Fruit fly (Drosophila melanogaster) whole organism, embryonic: ENCODE measurements around the gene bark.

Source experiments
- CG12942 ChIP-seq: fragments of 200-800 bp; sonication (Bioruptor generic); optimal IDR thresholded peaks from 3 replicates; lab custom pipeline; 2016; ENCODE audit warnings: missing biosample characterization, missing genetic modification characterization
- CG2875 ChIP-seq: fragments of 200-800 bp; sonication (Bioruptor generic); optimal IDR thresholded peaks from 2 replicates; lab custom pipeline; 2017; ENCODE audit warnings: missing biosample characterization, mild to moderate bottlenecking, missing genetic modification characterization, missing genetic modification reagents
- CG30431 ChIP-seq: fragments of 200-800 bp; sonication (Bioruptor generic); optimal IDR thresholded peaks from 2 replicates; lab custom pipeline; 2017; ENCODE audit warnings: missing biosample characterization, missing genetic modification characterization
- CG3407 ChIP-seq: fragments of 200-800 bp; sonication (Bioruptor generic); optimal IDR thresholded peaks from 2 replicates; lab custom pipeline; 2018; ENCODE audit warnings: missing biosample characterization, mild to moderate bottlenecking, missing genetic modification characterization
- CG8290 ChIP-seq, 3 experiments: fragments of 200-800 bp; sonication (Bioruptor generic); optimal IDR thresholded peaks; 2 replicates each; lab custom pipeline; 2016 to 2019; ENCODE audit warnings: missing biosample characterization in 3 of 3, missing genetic modification characterization in 3 of 3, mild to moderate bottlenecking in 2 of 3, moderate library complexity in 1 of 3
- D ChIP-seq, 2 experiments: fragments of 200-800 bp in 1 of 2; fragments of >200 bp in 1 of 2; sonication (Bioruptor generic) in 1 of 2; optimal IDR thresholded peaks; 2 replicates in 1 of 2; 3 replicates in 1 of 2; lab custom pipeline; 2017; ENCODE audit warnings: mild to moderate bottlenecking in 1 of 2, missing biosample characterization in 1 of 2, missing genetic modification characterization in 1 of 2, missing genetic modification reagents in 1 of 2
- Hr51 ChIP-seq, 2 experiments: fragments of 200-800 bp; sonication (Bioruptor generic); optimal IDR thresholded peaks; 2 replicates in 1 of 2; 3 replicates in 1 of 2; lab custom pipeline; 2016 to 2018; ENCODE audit warnings: missing biosample characterization in 2 of 2, missing genetic modification characterization in 2 of 2, mild to moderate bottlenecking in 1 of 2, moderate library complexity in 1 of 2
- Side ChIP-seq: fragments of 200-800 bp; sonication (Bioruptor generic); optimal IDR thresholded peaks from 2 replicates; lab custom pipeline; 2016; ENCODE audit warnings: missing biosample characterization, missing genetic modification characterization
- Sox100B ChIP-seq: fragments of 200-800 bp; sonication (Bioruptor generic); optimal IDR thresholded peaks from 3 replicates; lab custom pipeline; 2018; ENCODE audit warnings: missing biosample characterization, mild to moderate bottlenecking, missing genetic modification characterization
- corto ChIP-seq: fragments of 200-800 bp; sonication (Bioruptor generic); optimal IDR thresholded peaks from 2 replicates; lab custom pipeline; 2016; ENCODE audit warnings: missing biosample characterization, mild to moderate bottlenecking, missing genetic modification characterization, moderate library complexity
- grau ChIP-seq: fragments of 200-800 bp; optimal IDR thresholded peaks from 3 replicates; lab custom pipeline; 2019; ENCODE audit warnings: missing biosample characterization, mild to moderate bottlenecking, missing genetic modification characterization, moderate library complexity
- ken ChIP-seq: fragments of 200-800 bp; sonication (Bioruptor generic); IDR thresholded peaks from 3 replicates; pipeline ENCODE4 v1.3.6; 2022; ENCODE audit warnings: missing biosample characterization, missing genetic modification characterization
- lov ChIP-seq, 2 experiments: fragments of 200-800 bp in 1 of 2; fragments of >200 bp in 1 of 2; sonication (Bioruptor generic) in 1 of 2; IDR thresholded peaks in 1 of 2; optimal IDR thresholded peaks in 1 of 2; 2 replicates in 1 of 2; 3 replicates in 1 of 2; pipeline versions ENCODE4 v1.3.6 to Lab custom; 2017 to 2022; ENCODE audit warnings: missing biosample characterization in 1 of 2, missing genetic modification characterization in 1 of 2
- p53 ChIP-seq: fragments of 200-800 bp; sonication (Bioruptor generic); optimal IDR thresholded peaks from 2 replicates; lab custom pipeline; 2016; ENCODE audit warnings: missing biosample characterization, missing genetic modification characterization
- tin ChIP-seq: fragments of 200-800 bp; sonication (Bioruptor generic); optimal IDR thresholded peaks from 3 replicates; lab custom pipeline; 2016; ENCODE audit warnings: missing biosample characterization, missing genetic modification characterization

The bark gene

dm6 chr2L:3852120-3852519 lies 65.2 kb downstream of the bark start (continued):
- TF ChIP-seq lov (optimal IDR thresholded peaks at IDR 0.05; lab: Kevin White, UChicago) (no peak), lov (GFP tag; IDR thresholded peaks at IDR 0.05; lab: Robert Waterston, UW) (0 out of 3 replicates have a peak, but pooled peaks have one; percentile 55), CG30431 (GFP tag; lab: Kevin White, UChicago) (peak; percentile 35), CG12942 (GFP tag; lab: Kevin White, UChicago) (peak; percentile 29), CG3407 (GFP tag; lab: Kevin White, UChicago) (peak; percentile 44), tin (GFP tag; lab: Kevin White, UChicago) (peak; percentile 63), CG8290 (GFP tag; optimal IDR thresholded peaks at IDR 0.05; lab: Kevin White, UChicago) (no peak), CG8290 (tag; optimal IDR thresholded peaks at IDR 0.05; lab: Kevin White, UChicago) (peak in 1 of 2 experiments; percentile 28), Hr51 (GFP tag; optimal IDR thresholded peaks at IDR 0.05; lab: Kevin White, UChicago) (peak in 1 of 2 experiments; percentile 32), grau (tag; lab: Kevin White, UChicago) (peak; percentile 44), D (optimal IDR thresholded peaks at IDR 0.05; lab: Kevin White, UChicago) (no peak), D (GFP tag; optimal IDR thresholded peaks at IDR 0.05; lab: Kevin White, UChicago) (peak; percentile 61), CG2875 (peak; percentile 38), Sox100B (GFP tag; lab: Kevin White, UChicago) (peak; percentile 2), p53 (GFP tag; lab: Kevin White, UChicago) (no peak), ken (GFP tag; lab: Robert Waterston, UW) (0 out of 3 replicates have a peak, but pooled peaks have one; percentile 20), Side (peak; percentile 45), corto (GFP tag; lab: Kevin White, UChicago) (no peak)
